Fruit fly (Drosophila melanogaster) S2 (cell line): ENCODE data around the gene CG32719.

Source experiments
- CG8478 ChIP-seq: fragments of >200 bp; optimal IDR thresholded peaks from 2 replicates; lab custom pipeline; 2018
- CTCF ChIP-seq, 2 experiments: fragments of >200 bp; optimal IDR thresholded peaks; 2 replicates each; lab custom pipeline; 2018

DNA sequence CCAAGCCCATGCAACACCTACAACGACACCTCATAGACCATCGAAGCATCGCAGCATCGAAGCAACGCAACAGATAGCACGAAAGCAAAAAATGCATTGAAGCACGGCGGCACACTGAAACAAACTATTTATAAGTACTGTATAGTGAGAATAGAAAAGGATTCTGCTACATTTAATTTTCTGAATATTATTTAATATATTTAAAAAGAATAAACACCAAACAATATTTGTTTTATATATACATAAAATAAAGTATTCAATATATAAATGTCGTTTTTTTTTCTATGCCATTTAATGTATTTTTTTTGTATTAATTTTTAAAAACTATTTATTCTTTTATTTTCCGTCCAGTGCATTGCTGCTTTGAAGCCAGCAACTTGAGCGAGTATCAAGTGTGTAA, 9.9 kb upstream of the CG32719 start:
- TF ChIP-seq CG8478 (lab: Kevin White, UChicago) (no peak), CTCF (optimal IDR thresholded peaks at IDR 0.05; lab: Kevin White, UChicago) (no peak)
